Worm (Caenorhabditis elegans) whole organism, early embryonic: ENCODE measurements around the gene F10C2.7.

Experiments used
- F13C5.2 ChIP-seq: sonication (generic microtip); optimal IDR thresholded peaks from 2 replicates; lab custom pipeline; 2017; ENCODE audit warnings: mild to moderate bottlenecking, missing genetic modification characterization, inconsistent platforms, missing compliant biosample characterization
- ama-1 ChIP-seq: fragments of 150-350 bp; optimal IDR thresholded peaks from 2 replicates; lab custom pipeline; 2014
- ceh-13 ChIP-seq: fragments of 200-800 bp; sonication (Bioruptor generic); optimal IDR thresholded peaks from 2 replicates; lab custom pipeline; 2018; ENCODE audit warnings: mild to moderate bottlenecking, missing genetic modification characterization, missing compliant biosample characterization
- tbx-37 ChIP-seq: fragments of 200-800 bp; sonication (Bioruptor generic); conservative IDR thresholded peaks from 2 replicates; pipeline ENCODE4 v1.3.6; 2022; ENCODE audit warnings: missing genetic modification reagents, missing genetic modification characterization, missing compliant biosample characterization

DNA sequence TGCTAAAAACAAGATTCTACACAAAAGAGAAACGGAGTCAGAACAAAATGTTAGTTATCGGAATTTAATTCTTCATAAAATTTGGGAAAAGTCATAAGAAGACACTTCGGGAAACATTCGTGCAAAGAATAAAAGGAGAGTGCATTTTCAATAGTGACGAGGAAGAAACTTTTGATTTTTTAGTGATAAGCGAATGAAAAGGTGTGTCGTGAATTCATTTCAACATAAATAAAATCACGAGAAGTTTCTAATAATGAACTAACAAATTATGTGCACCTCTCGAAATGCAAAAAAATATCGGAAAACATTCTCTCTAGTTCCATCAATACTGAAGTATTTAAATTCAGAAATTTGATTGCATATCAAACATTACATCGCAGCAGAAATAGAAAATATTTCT lies 22.3 kb downstream of the F10C2.7 start:
- TF ChIP-seq ama-1 (lab: Kevin White, UChicago) (no peak), tbx-37 (GFP tag; lab: Robert Waterston, UW) (no peak), ceh-13 (GFP tag; lab: Kevin White, UChicago) (no peak), F13C5.2 (tag; lab: Kevin White, UChicago) (no peak)
